Fruit fly (Drosophila melanogaster) whole organism, embryonic: Measurements from ENCODE around the gene Plap.

Experiments
- Atf6 ChIP-seq: fragments of 200-800 bp; sonication (Bioruptor generic); IDR thresholded peaks from 2 replicates; pipeline ENCODE4 v1.3.6; 2022; ENCODE audit warnings: missing biosample characterization, missing genetic modification characterization
- Bgb ChIP-seq: fragments of 200-800 bp; sonication (Bioruptor generic); IDR thresholded peaks from 2 replicates; pipeline ENCODE4 v1.3.6; 2022; ENCODE audit warnings: missing biosample characterization, missing genetic modification characterization; ENCODE audit not compliant: partially characterized antibody
- Bteb2 ChIP-seq: fragments of 200-800 bp; sonication (Bioruptor generic); optimal IDR thresholded peaks from 2 replicates; lab custom pipeline; 2016; ENCODE audit warnings: missing biosample characterization, missing genetic modification characterization
- CG12155 ChIP-seq: fragments of 200-800 bp; sonication (Bioruptor generic); optimal IDR thresholded peaks from 3 replicates; lab custom pipeline; 2016; ENCODE audit warnings: missing biosample characterization, missing genetic modification characterization
- CG12391 ChIP-seq: fragments of 200-800 bp; sonication (Bioruptor generic); optimal IDR thresholded peaks from 3 replicates; lab custom pipeline; 2018; ENCODE audit warnings: missing biosample characterization, mild to moderate bottlenecking, missing genetic modification characterization, moderate library complexity
- CG13296 ChIP-seq: fragments of 200-800 bp; sonication (Bioruptor generic); optimal IDR thresholded peaks from 3 replicates; lab custom pipeline; 2018; ENCODE audit warnings: missing biosample characterization, mild to moderate bottlenecking, missing genetic modification characterization
- CG15514 ChIP-seq: fragments of 200-800 bp; sonication (Bioruptor generic); optimal IDR thresholded peaks from 3 replicates; lab custom pipeline; 2017; ENCODE audit warnings: missing biosample characterization, missing genetic modification characterization, mild to moderate bottlenecking, moderate library complexity, missing genetic modification reagents
- CG15601 ChIP-seq: fragments of 200-800 bp; sonication (Bioruptor generic); optimal IDR thresholded peaks from 3 replicates; lab custom pipeline; 2019; ENCODE audit warnings: missing biosample characterization, mild to moderate bottlenecking, missing genetic modification characterization, moderate library complexity
- CG16863 ChIP-seq: fragments of 200-800 bp; sonication (Bioruptor generic); optimal IDR thresholded peaks from 3 replicates; lab custom pipeline; 2016; ENCODE audit warnings: missing biosample characterization, missing genetic modification characterization
- CG2120 ChIP-seq: fragments of 200-800 bp; sonication (Bioruptor generic); optimal IDR thresholded peaks from 3 replicates; lab custom pipeline; 2016; ENCODE audit warnings: missing biosample characterization, missing genetic modification characterization
- CG2875 ChIP-seq: fragments of 200-800 bp; sonication (Bioruptor generic); optimal IDR thresholded peaks from 2 replicates; lab custom pipeline; 2017; ENCODE audit warnings: missing biosample characterization, mild to moderate bottlenecking, missing genetic modification characterization, missing genetic modification reagents
- CG2889 ChIP-seq: fragments of 200-800 bp; sonication (Bioruptor generic); IDR thresholded peaks from 3 replicates; pipeline ENCODE4 v1.3.6; 2022; ENCODE audit warnings: missing biosample characterization, missing genetic modification characterization
- CG3726 ChIP-seq: fragments of 200-800 bp; sonication (Bioruptor generic); IDR thresholded peaks from 3 replicates; pipeline ENCODE4, ENCODE4 v1.3.6; 2022; ENCODE audit warnings: missing biosample characterization, missing genetic modification characterization
- CG8924 ChIP-seq: fragments of 200-800 bp; optimal IDR thresholded peaks from 3 replicates; lab custom pipeline; 2019; ENCODE audit warnings: missing biosample characterization, mild to moderate bottlenecking, missing genetic modification characterization, moderate library complexity
- CrebB ChIP-seq: fragments of 200-800 bp; sonication (Bioruptor generic); optimal IDR thresholded peaks from 3 replicates; lab custom pipeline; 2018; ENCODE audit warnings: missing biosample characterization, mild to moderate bottlenecking, missing genetic modification characterization
- Dek ChIP-seq: fragments of 200-800 bp; sonication (Bioruptor generic); optimal IDR thresholded peaks from 3 replicates; lab custom pipeline; 2019; ENCODE audit warnings: missing biosample characterization, mild to moderate bottlenecking, missing genetic modification characterization, moderate library complexity
- Drgx ChIP-seq: fragments of 200-800 bp; sonication (Bioruptor generic); IDR thresholded peaks from 2 replicates; pipeline ENCODE4 v1.3.6; 2022; ENCODE audit warnings: missing biosample characterization, missing genetic modification characterization
- Gug ChIP-seq: fragments of 200-800 bp; sonication (Bioruptor generic); IDR thresholded peaks from 4 replicates; pipeline ENCODE4 v1.3.6; 2022; ENCODE audit warnings: missing biosample characterization, missing genetic modification characterization
- HLH4C ChIP-seq: fragments of 200-800 bp; sonication (Bioruptor generic); IDR thresholded peaks from 3 replicates; pipeline ENCODE4 v1.3.6; 2022; ENCODE audit warnings: missing biosample characterization, missing genetic modification characterization; ENCODE audit not compliant: partially characterized antibody
- Hmr ChIP-seq: fragments of 200-800 bp; sonication (Bioruptor generic); optimal IDR thresholded peaks from 3 replicates; lab custom pipeline; 2017; ENCODE audit warnings: mild to moderate bottlenecking, missing biosample characterization, missing genetic modification reagents, missing genetic modification characterization
- Mes4 ChIP-seq: fragments of 200-800 bp; sonication (Bioruptor generic); optimal IDR thresholded peaks from 2 replicates; lab custom pipeline; 2016; ENCODE audit warnings: missing biosample characterization, missing genetic modification characterization
- NC2β ChIP-seq: fragments of 200-800 bp; sonication (Bioruptor generic); optimal IDR thresholded peaks from 2 replicates; lab custom pipeline; 2016; ENCODE audit warnings: missing biosample characterization, missing genetic modification characterization
- NfI ChIP-seq: fragments of 200-800 bp; sonication (Bioruptor generic); optimal IDR thresholded peaks from 3 replicates; lab custom pipeline; 2018; ENCODE audit warnings: missing biosample characterization, mild to moderate bottlenecking, missing genetic modification characterization, moderate library complexity
- Pdp1 ChIP-seq, 2 experiments: fragments of 200-800 bp; sonication (Bioruptor generic); optimal IDR thresholded peaks; 3 replicates each; lab custom pipeline; 2016; ENCODE audit warnings: missing biosample characterization in 2 of 2, missing genetic modification characterization in 2 of 2, mild to moderate bottlenecking in 1 of 2, moderate library complexity in 1 of 2
- Sin3A ChIP-seq: fragments of >200 bp; optimal IDR thresholded peaks from 2 replicates; lab custom pipeline; 2018
- Tbp ChIP-seq: fragments of >200 bp; optimal IDR thresholded peaks from 2 replicates; lab custom pipeline; 2018; ENCODE audit warnings: missing biosample characterization, missing genetic modification characterization
- ab ChIP-seq: fragments of 200-800 bp; sonication (Bioruptor generic); optimal IDR thresholded peaks from 2 replicates; lab custom pipeline; 2016; ENCODE audit warnings: missing biosample characterization, missing genetic modification characterization
- amos ChIP-seq: fragments of 200-800 bp; sonication (Bioruptor generic); IDR thresholded peaks from 2 replicates; pipeline ENCODE4 v1.3.6; 2022; ENCODE audit warnings: missing biosample characterization, missing genetic modification characterization; ENCODE audit not compliant: partially characterized antibody
- aop ChIP-seq: fragments of 200-800 bp; sonication (Bioruptor generic); IDR thresholded peaks from 2 replicates; pipeline ENCODE4 v1.3.6; 2022; ENCODE audit warnings: missing biosample characterization, missing genetic modification characterization
- ap ChIP-seq: fragments of 200-800 bp; sonication (Bioruptor generic); IDR thresholded peaks from 2 replicates; pipeline ENCODE4 v1.3.6; 2022; ENCODE audit warnings: missing biosample characterization, missing genetic modification characterization
- ash1 ChIP-seq: fragments of 200-800 bp; sonication (Bioruptor generic); optimal IDR thresholded peaks from 2 replicates; lab custom pipeline; 2018; ENCODE audit warnings: missing biosample characterization, mild to moderate bottlenecking, missing genetic modification characterization
- bcd ChIP-seq: fragments of 200-800 bp; sonication (Bioruptor generic); optimal IDR thresholded peaks from 2 replicates; lab custom pipeline; 2017; ENCODE audit warnings: missing biosample characterization, mild to moderate bottlenecking, missing genetic modification characterization
- cas ChIP-seq: fragments of 200-800 bp; sonication (Bioruptor generic); IDR thresholded peaks from 2 replicates; pipeline ENCODE4 v1.3.6; 2022; ENCODE audit warnings: missing biosample characterization, missing genetic modification characterization
- danr ChIP-seq: fragments of 200-800 bp; sonication (Bioruptor generic); IDR thresholded peaks from 2 replicates; pipeline ENCODE4 v1.3.6; 2022; ENCODE audit warnings: missing biosample characterization, missing genetic modification characterization
- dimm ChIP-seq: fragments of 200-800 bp; sonication (Bioruptor generic); IDR thresholded peaks from 2 replicates; pipeline ENCODE4 v1.3.6; 2022; ENCODE audit warnings: missing biosample characterization, missing genetic modification characterization
- ewg ChIP-seq: fragments of 200-800 bp; sonication (Bioruptor generic); optimal IDR thresholded peaks from 3 replicates; lab custom pipeline; 2017; ENCODE audit warnings: mild to moderate bottlenecking, missing biosample characterization, missing genetic modification reagents, missing genetic modification characterization
- her ChIP-seq: fragments of 200-800 bp; sonication (Bioruptor generic); optimal IDR thresholded peaks from 2 replicates; lab custom pipeline; 2016; ENCODE audit warnings: missing biosample characterization, missing genetic modification characterization
- maf-S ChIP-seq: fragments of 200-800 bp; sonication (Bioruptor generic); optimal IDR thresholded peaks from 2 replicates; lab custom pipeline; 2016; ENCODE audit warnings: missing biosample characterization, missing genetic modification characterization
- mirr ChIP-seq: fragments of 200-800 bp; sonication (Bioruptor generic); optimal IDR thresholded peaks from 3 replicates; lab custom pipeline; 2018; ENCODE audit warnings: missing biosample characterization, mild to moderate bottlenecking, missing genetic modification characterization
- nerfin-2 ChIP-seq: fragments of 200-800 bp; sonication (Bioruptor generic); IDR thresholded peaks from 2 replicates; pipeline ENCODE4 v1.3.6; 2022; ENCODE audit warnings: missing biosample characterization, missing genetic modification characterization; ENCODE audit not compliant: partially characterized antibody
- pnt ChIP-seq: fragments of 200-800 bp; sonication (Bioruptor generic); optimal IDR thresholded peaks from 3 replicates; lab custom pipeline; 2016; ENCODE audit warnings: missing biosample characterization, missing genetic modification characterization
- pros ChIP-seq: fragments of 200-800 bp; sonication (Bioruptor generic); optimal IDR thresholded peaks from 3 replicates; lab custom pipeline; 2019; ENCODE audit warnings: missing biosample characterization, mild to moderate bottlenecking, missing genetic modification characterization, moderate library complexity
- psq ChIP-seq: fragments of 200-800 bp; sonication (Bioruptor generic); optimal IDR thresholded peaks from 2 replicates; lab custom pipeline; 2017; ENCODE audit warnings: missing biosample characterization, missing genetic modification characterization
- sim ChIP-seq: fragments of 200-800 bp; sonication (Bioruptor generic); IDR thresholded peaks from 2 replicates; pipeline ENCODE4 v1.3.6; 2022; ENCODE audit warnings: missing biosample characterization, missing genetic modification characterization
- tna ChIP-seq: fragments of 200-800 bp; sonication (Bioruptor generic); IDR thresholded peaks from 2 replicates; pipeline ENCODE4 v1.3.6; 2022; ENCODE audit warnings: missing biosample characterization, missing genetic modification characterization; ENCODE audit not compliant: partially characterized antibody
- unpg ChIP-seq: fragments of 200-800 bp; sonication (Bioruptor generic); optimal IDR thresholded peaks from 3 replicates; lab custom pipeline; 2018; ENCODE audit warnings: missing biosample characterization, mild to moderate bottlenecking, missing genetic modification characterization, moderate library complexity
- z ChIP-seq: fragments of 200-800 bp; sonication (Bioruptor generic); IDR thresholded peaks from 3 replicates; pipeline ENCODE4 v1.3.6; 2022; ENCODE audit warnings: missing biosample characterization, missing genetic modification characterization
- zen2 ChIP-seq: fragments of 200-800 bp; sonication (Bioruptor generic); IDR thresholded peaks from 3 replicates; pipeline ENCODE4 v1.3.6; 2022; ENCODE audit warnings: missing biosample characterization, missing genetic modification characterization; ENCODE audit not compliant: partially characterized antibody

Gene Plap

DNA sequence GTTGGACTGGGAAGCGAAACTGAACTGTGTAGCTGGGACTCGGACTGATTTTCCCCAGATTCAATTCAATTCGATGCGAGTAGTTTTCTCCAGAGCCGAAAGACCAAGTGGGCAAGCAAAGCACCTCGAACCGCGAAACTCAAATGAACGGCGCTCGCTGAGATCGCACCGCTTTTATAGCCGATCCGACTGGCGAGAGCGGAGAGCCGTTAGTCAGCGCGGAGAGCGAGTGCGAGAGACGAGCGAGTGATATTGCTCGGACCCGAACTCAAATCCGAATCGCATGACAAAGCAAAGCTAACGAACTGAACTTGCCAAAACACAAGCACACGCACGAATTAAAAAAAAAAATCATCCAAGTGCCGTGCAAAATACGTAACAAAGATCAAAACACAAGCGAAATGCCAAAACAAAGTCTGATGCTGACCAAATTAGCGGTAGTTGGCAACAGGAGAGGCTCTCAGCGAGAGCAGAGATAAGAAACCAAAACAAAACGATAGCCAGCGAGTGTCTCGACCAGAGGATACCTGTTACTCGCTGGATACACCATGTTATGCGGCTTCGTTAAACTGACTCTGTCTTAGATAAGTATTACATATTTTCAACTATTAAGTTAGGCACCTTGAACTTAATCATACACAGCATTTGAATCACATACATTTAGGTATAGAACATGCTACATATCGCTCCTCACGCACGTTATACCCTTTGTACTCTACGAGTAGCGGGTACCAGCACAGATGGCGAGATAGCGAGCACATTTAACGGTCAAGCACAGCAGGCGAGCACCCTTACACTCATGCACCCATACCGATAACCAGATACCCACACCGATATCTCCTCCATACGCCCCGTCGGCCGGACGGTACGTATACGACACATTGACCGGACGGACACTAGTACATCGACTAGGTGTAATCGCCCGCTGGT is 51.0 kb downstream of the Plap start (continued):
- no peak for TF ChIP-seq NC2β (GFP tag; lab: Kevin White, UChicago)
- 0 out of 2 replicates have a peak, but pooled peaks have one; percentile 18 for TF ChIP-seq cas
- TF ChIP-seq CG15514 (GFP tag; lab: Kevin White, UChicago), result peak; percentile 55
- TF ChIP-seq CrebB, result peak; percentile 16
- peak; percentile 67 for TF ChIP-seq Bgb (GFP tag; lab: Robert Waterston, UW)
- no peak for TF ChIP-seq Tbp (GFP tag; lab: Kevin White, UChicago)
- TF ChIP-seq CG12155 (GFP tag; lab: Kevin White, UChicago), result peak; percentile 85
- peak; percentile 82 for TF ChIP-seq ap (GFP tag; lab: Robert Waterston, UW)
- TF ChIP-seq pnt, result peak; percentile 19
- peak; percentile 54 for TF ChIP-seq maf-S
- TF ChIP-seq Atf6, result peak; percentile 78
- TF ChIP-seq nerfin-2 (GFP tag; lab: Robert Waterston, UW), result no peak
- peak; percentile 55 for TF ChIP-seq ab
- TF ChIP-seq dimm (GFP tag; lab: Robert Waterston, UW), result no peak
- TF ChIP-seq CG8924 (tag; lab: Kevin White, UChicago), result peak; percentile 64
- peak; percentile 50 for TF ChIP-seq CG13296 (GFP tag; lab: Kevin White, UChicago)
- peak; percentile 53 for TF ChIP-seq ewg (GFP tag; lab: Kevin White, UChicago)
- TF ChIP-seq zen2 (GFP tag; lab: Robert Waterston, UW), result peak; percentile 43; the same call in 1 of the 3 replicates
- TF ChIP-seq Pdp1 (GFP tag; optimal IDR thresholded peaks at IDR 0.05; lab: Kevin White, UChicago), result peak; percentile 23 to 53
- TF ChIP-seq CG2875, result peak; percentile 8
- peak; percentile 94 for TF ChIP-seq CG2120 (GFP tag; lab: Kevin White, UChicago)
- peak; percentile 44; the same call in 1 of the 2 replicates for TF ChIP-seq amos (GFP tag; lab: Robert Waterston, UW)
- TF ChIP-seq sim (GFP tag; lab: Robert Waterston, UW), result no peak
- peak; percentile 67; the same call in 2 of the 3 replicates for TF ChIP-seq z (GFP tag; lab: Robert Waterston, UW)
- TF ChIP-seq CG15601 (tag; lab: Kevin White, UChicago), result no peak
- TF ChIP-seq CG2889 (GFP tag; lab: Robert Waterston, UW), result no peak
- TF ChIP-seq aop, result no peak
- peak; percentile 50 for TF ChIP-seq Dek (tag; lab: Kevin White, UChicago)
- TF ChIP-seq her (GFP tag; lab: Kevin White, UChicago), result peak; percentile 19
- peak; percentile 74 for TF ChIP-seq CG12391 (tag; lab: Kevin White, UChicago)
- peak; percentile 58 for TF ChIP-seq CG16863 (GFP tag; lab: Kevin White, UChicago)
- peak; percentile 47 for TF ChIP-seq mirr
- peak; percentile 70 for TF ChIP-seq unpg
- no peak for TF ChIP-seq Sin3A (lab: Kevin White, UChicago)
- TF ChIP-seq tna (GFP tag; lab: Robert Waterston, UW), result peak; percentile 42; the same call in 1 of the 2 replicates
- peak; percentile 88 for TF ChIP-seq Hmr (GFP tag; lab: Kevin White, UChicago)
- TF ChIP-seq Gug (GFP tag; lab: Robert Waterston, UW), result peak; percentile 63; the same call in 2 of the 4 replicates
- TF ChIP-seq Drgx (GFP tag; lab: Robert Waterston, UW), result peak; percentile 82
- TF ChIP-seq danr (GFP tag; lab: Robert Waterston, UW), result peak; percentile 65; the same call in 1 of the 2 replicates
- TF ChIP-seq pros (GFP tag; lab: Kevin White, UChicago), result no peak
- peak; percentile 61 for TF ChIP-seq bcd (GFP tag; lab: Kevin White, UChicago)
- TF ChIP-seq NfI, result peak; percentile 55
- peak; percentile 37; the same call in 2 of the 3 replicates for TF ChIP-seq HLH4C
- peak; percentile 32 for TF ChIP-seq Mes4
- 0 out of 3 replicates have a peak, but pooled peaks have one; percentile 55 for TF ChIP-seq CG3726
- peak; percentile 7 for TF ChIP-seq psq
- TF ChIP-seq ash1 (GFP tag; lab: Kevin White, UChicago), result no peak
- peak; percentile 76 for TF ChIP-seq Bteb2 (GFP tag; lab: Kevin White, UChicago)
